Worm (Caenorhabditis elegans) whole organism, midembryonic: ENCODE measurements around the gene rrsr-1.

ENCODE experiments used
- T22C8.4 ChIP-seq: fragments of 200-800 bp; sonication (Bioruptor generic); IDR thresholded peaks from 2 replicates; pipeline ENCODE4 v1.3.6; 2022; ENCODE audit warnings: missing genetic modification characterization, missing compliant biosample characterization
- flt-1 ChIP-seq: fragments of 200-800 bp; sonication (Bioruptor generic); IDR thresholded peaks from 2 replicates; pipeline ENCODE4 v1.3.6; 2022; ENCODE audit warnings: missing genetic modification characterization, missing compliant biosample characterization
- klf-2 ChIP-seq: fragments of 200-800 bp; sonication (Bioruptor generic); conservative IDR thresholded peaks from 2 replicates; pipeline ENCODE4 v1.3.6; 2022; ENCODE audit warnings: missing genetic modification reagents, missing genetic modification characterization, missing compliant biosample characterization
- med-1 ChIP-seq: sonication (generic microtip); optimal IDR thresholded peaks from 2 replicates; lab custom pipeline; 2017; ENCODE audit warnings: missing genetic modification characterization, mild to moderate bottlenecking, missing compliant biosample characterization, antibody characterized with exemption, missing genetic modification reagents; ENCODE audit not compliant: insufficient read depth
- ref-1 ChIP-seq: fragments of 200-800 bp; sonication (Bioruptor generic); conservative IDR thresholded peaks from 2 replicates; pipeline ENCODE4 v1.3.6; 2022; ENCODE audit warnings: missing genetic modification reagents, missing genetic modification characterization, missing compliant biosample characterization
- ztf-29 ChIP-seq: fragments of 200-800 bp; sonication (Bioruptor generic); IDR thresholded peaks from 2 replicates; pipeline ENCODE4 v1.3.6; 2022; ENCODE audit warnings: missing genetic modification reagents, missing genetic modification characterization, missing compliant biosample characterization

ce11 chrV:14414964-14415564, 9.7 kb downstream of the rrsr-1 start, which contains the start of the genes nxf-1 and C15H11.11:
- no peak for TF ChIP-seq med-1 (GFP tag; lab: Kevin White, UChicago)
- TF ChIP-seq flt-1 = no peak
- no peak for TF ChIP-seq ref-1 (GFP tag; lab: Robert Waterston, UW)
- TF ChIP-seq ztf-29 (GFP tag; lab: Robert Waterston, UW) = no peak
- no peak for TF ChIP-seq klf-2 (GFP tag; lab: Robert Waterston, UW)
- TF ChIP-seq T22C8.4 = no peak
